Worm (Caenorhabditis elegans): ENCODE data around the gene F14D7.2.

Gene F14D7.2

DNA sequence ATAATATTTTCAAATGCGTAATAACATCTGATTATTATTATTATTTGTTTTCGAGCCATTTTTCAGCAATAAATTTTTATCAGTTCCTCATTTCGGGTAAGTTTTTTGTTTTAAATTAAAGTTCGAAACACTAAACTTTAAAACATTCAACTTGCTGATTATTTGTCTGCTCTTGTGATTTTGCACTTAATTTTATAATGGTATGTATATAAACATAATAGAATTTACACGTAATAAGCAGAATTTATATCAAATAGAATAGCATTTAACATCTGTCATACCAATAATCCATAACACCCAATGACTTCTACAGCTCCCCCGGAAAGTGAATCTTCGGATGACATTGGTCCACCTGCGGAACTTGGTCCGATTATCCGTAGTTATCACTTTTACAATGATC, 39.6 kb upstream of the F14D7.2 start, which contains the start of gene srm-4:
TSS of gene srm-4 (plus strand) at position 301 of the 400 bp plus-strand sequence.
- TF ChIP-seq skn-1 (tag; optimal IDR thresholded peaks at IDR 0.05) (no peak), egl-43 (GFP tag; IDR thresholded peaks at IDR 0.05) (no peak), nhr-10 (tag; optimal IDR thresholded peaks at IDR 0.05) (no peak), ZK337.2 (GFP tag; IDR thresholded peaks at IDR 0.05) (no peak), F26F4.8 (GFP tag; conservative IDR thresholded peaks at IDR 0.05) (no peak), ceh-32 (tag; optimal IDR thresholded peaks at IDR 0.05; ENCODE audit: poor library complexity) (no peak), D1046.2 (GFP tag; IDR thresholded peaks at IDR 0.05) (no peak), ama-1 (optimal IDR thresholded peaks at IDR 0.05) (no peak), F49E8.2 (tag; optimal IDR thresholded peaks at IDR 0.05; ENCODE audit: borderline replicate concordance) (no peak), hmg-1.1 (GFP tag; IDR thresholded peaks at IDR 0.05) (no peak), fkh-10 (GFP tag; optimal IDR thresholded peaks at IDR 0.05) (no peak), dpl-1 (GFP tag; optimal IDR thresholded peaks at IDR 0.05) (no peak), mxl-3 (GFP tag; optimal IDR thresholded peaks at IDR 0.05) (no peak), hlh-30 (tag; optimal IDR thresholded peaks at IDR 0.05; ENCODE audit: insufficient read depth) (no peak), nhr-6 (tag; optimal IDR thresholded peaks at IDR 0.05) (no peak), nhr-42 (GFP tag; IDR thresholded peaks at IDR 0.05) (no peak)

- TF ChIP-seq madf-9 (GFP tag; conservative IDR thresholded peaks at IDR 0.05): no peak
- peak in 1 of 2 experiments; percentile 13 for TF ChIP-seq mdl-1 (tag; optimal IDR thresholded peaks at IDR 0.05)
Measured at ce11 chrV:14331477-14331876, 38.0 kb upstream of the F14D7.2 start, which contains the start of gene F47B8.8. Gene F47B8.8, plus strand, starts transcription at chrV:14331733.

DNA sequence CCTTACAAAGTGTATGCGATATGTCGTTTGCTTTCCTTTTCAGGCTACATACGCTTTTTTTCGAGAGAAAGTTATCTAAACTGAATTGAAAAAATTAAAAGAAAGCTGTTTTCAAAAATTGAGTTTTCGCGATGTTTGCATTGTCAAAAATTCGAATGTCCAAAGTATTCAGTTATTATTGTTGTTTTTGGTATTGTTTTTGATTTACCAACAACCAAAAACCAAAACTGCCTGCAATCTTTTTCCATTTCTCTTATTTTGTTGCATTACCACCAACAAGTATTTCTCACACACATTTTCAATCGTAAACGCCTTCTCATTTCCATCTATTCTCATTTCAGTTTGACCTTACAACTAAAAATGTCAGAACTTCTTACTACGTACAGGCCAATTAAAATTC, 35.3 kb upstream of the F14D7.2 start, which contains the start of gene pepm-1:
TSS of gene pepm-1 (plus strand) at position 301 of the 400 bp plus-strand sequence.
- TF ChIP-seq ZK546.5 (tag; optimal IDR thresholded peaks at IDR 0.05) (no peak), mdl-1 (tag; optimal IDR thresholded peaks at IDR 0.05) (no peak), daf-16 (GFP tag; optimal IDR thresholded peaks at IDR 0.05) (no peak), daf-16 (tag; optimal IDR thresholded peaks at IDR 0.05) (no peak), hif-1 (tag; optimal IDR thresholded peaks at IDR 0.05) (no peak), nhr-102 (tag; optimal IDR thresholded peaks at IDR 0.05) (no peak)

ce11 chrV:14327776-14328175, 34.3 kb upstream of the F14D7.2 start, which contains the start of gene F47B8.5:
Gene F47B8.5, minus strand, starts transcription at chrV:14327876.
- TF ChIP-seq fos-1 (tag; optimal IDR thresholded peaks at IDR 0.05): no peak
- no peak for TF ChIP-seq ces-1 (GFP tag; optimal IDR thresholded peaks at IDR 0.05)
- TF ChIP-seq duxl-1 (tag; optimal IDR thresholded peaks at IDR 0.05; ENCODE audit: poor library complexity): no peak
- no peak for TF ChIP-seq Y48G9A.11 (GFP tag; IDR thresholded peaks at IDR 0.05)
- TF ChIP-seq F37D6.2 (tag; optimal IDR thresholded peaks at IDR 0.05): no peak
- no peak for TF ChIP-seq daf-19 (GFP tag; conservative IDR thresholded peaks at IDR 0.05)
- TF ChIP-seq sdz-12 (GFP tag; optimal IDR thresholded peaks at IDR 0.05): no peak
- no peak for TF ChIP-seq lin-29 (GFP tag; IDR thresholded peaks at IDR 0.05)
- no peak for TF ChIP-seq F26F4.8 (GFP tag; conservative IDR thresholded peaks at IDR 0.05)
- no peak for TF ChIP-seq skn-1 (tag; optimal IDR thresholded peaks at IDR 0.05)
- TF ChIP-seq rbr-2 (tag; optimal IDR thresholded peaks at IDR 0.05): no peak
- no peak for TF ChIP-seq ZK337.2 (GFP tag; IDR thresholded peaks at IDR 0.05)
- no peak for TF ChIP-seq aha-1 (tag)
- no peak for TF ChIP-seq lsy-2 (tag; optimal IDR thresholded peaks at IDR 0.05)
- TF ChIP-seq hlh-30 (tag; optimal IDR thresholded peaks at IDR 0.05; ENCODE audit: insufficient read depth): no peak
- no peak for TF ChIP-seq nhr-237 (tag; optimal IDR thresholded peaks at IDR 0.05)
- TF ChIP-seq ctbp-1 (GFP tag; IDR thresholded peaks at IDR 0.05): no peak
